Fruit fly (Drosophila melanogaster): Measurements from ENCODE around the gene CG7202.
A peak's percentile ranks its signal among the peaks of the same experiment; 100 is the strongest.

The CG7202 gene

DNA sequence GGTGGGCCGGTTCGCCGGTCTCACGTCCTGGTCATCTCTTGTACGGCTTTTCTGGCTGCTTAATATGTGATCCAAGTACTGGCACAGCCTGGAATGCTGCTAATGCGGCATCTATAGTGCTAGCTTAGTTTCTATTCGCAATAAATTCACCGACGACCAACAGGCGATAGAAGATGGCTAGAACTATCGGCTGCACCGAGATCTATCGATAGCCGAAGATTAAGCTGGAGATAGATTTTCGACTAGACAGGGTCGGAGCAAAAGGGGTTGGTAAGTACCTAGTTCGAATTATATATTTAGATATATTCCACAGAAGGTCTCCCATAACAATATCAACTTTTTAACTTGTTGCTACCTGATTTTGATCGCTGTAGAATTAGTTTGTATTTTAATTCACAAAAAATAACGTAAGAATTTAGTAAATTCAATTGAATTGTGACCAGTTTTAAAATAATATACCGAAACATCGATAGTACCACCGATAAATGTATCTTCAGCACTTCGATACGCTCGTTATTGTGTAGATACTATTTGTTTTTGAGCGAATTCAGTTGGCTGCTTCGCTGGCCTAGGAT lies 14.9 kb upstream of the CG7202 start, which contains the start of the genes Glg1 and M6:
Glg1 (minus strand) TSS at position 185 of the 575 bp plus-strand sequence.
M6 (plus strand) TSS at position 499 of the 575 bp plus-strand sequence.
- TF ChIP-seq CG33017 (tag; optimal IDR thresholded peaks at IDR 0.05) (peak; percentile 53), Hr96 (GFP tag; optimal IDR thresholded peaks at IDR 0.05) (peak; percentile 79), tj (GFP tag; optimal IDR thresholded peaks at IDR 0.05) (peak; percentile 52), kay (GFP tag; ENCODE audit: borderline replicate concordance) (no peak), cnc (optimal IDR thresholded peaks at IDR 0.05) (no peak), Mnt (GFP tag; optimal IDR thresholded peaks at IDR 0.05) (peak; percentile 61), Clk (GFP tag; optimal IDR thresholded peaks at IDR 0.05) (no peak), bab1 (GFP tag; optimal IDR thresholded peaks at IDR 0.05) (peak; percentile 70), CG11617 (GFP tag; optimal IDR thresholded peaks at IDR 0.05) (peak; percentile 65), CG1620 (GFP tag; optimal IDR thresholded peaks at IDR 0.05) (peak; percentile 61), CG14711 (tag; optimal IDR thresholded peaks at IDR 0.05) (peak; percentile 55), Crg-1 (GFP tag; optimal IDR thresholded peaks at IDR 0.05) (peak; percentile 67), CG7101 (tag; optimal IDR thresholded peaks at IDR 0.05) (peak; percentile 70), CG7045 (GFP tag; optimal IDR thresholded peaks at IDR 0.05) (peak; percentile 62), ovo (GFP tag; optimal IDR thresholded peaks at IDR 0.05) (no peak), pad (GFP tag; optimal IDR thresholded peaks at IDR 0.05) (peak; percentile 63), CG12768 (GFP tag; optimal IDR thresholded peaks at IDR 0.05) (peak; percentile 59), CG5204 (GFP tag; optimal IDR thresholded peaks at IDR 0.05) (no peak), cic (GFP tag; optimal IDR thresholded peaks at IDR 0.05) (no peak), toe (GFP tag; optimal IDR thresholded peaks at IDR 0.05) (no peak)

DNA sequence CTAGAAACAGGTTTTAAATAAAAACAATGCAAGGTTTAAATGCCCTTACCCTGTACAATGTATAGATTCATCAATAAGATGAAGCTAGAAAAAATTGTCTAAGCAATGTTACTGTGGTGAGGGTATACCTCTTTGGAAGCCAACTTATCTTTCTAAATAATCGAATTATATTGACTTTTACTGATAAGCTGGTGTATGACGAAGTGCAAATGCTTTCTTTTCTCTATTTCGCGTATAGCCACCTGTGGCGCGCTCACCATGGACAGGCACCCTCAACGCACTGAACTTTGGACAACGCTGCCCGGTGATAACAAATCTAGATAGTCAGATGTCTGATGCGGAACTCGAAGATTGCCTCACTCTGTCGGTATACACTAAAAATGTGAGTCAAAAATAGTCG lies 9.4 kb upstream of the CG7202 start:
- TF ChIP-seq cic (GFP tag; optimal IDR thresholded peaks at IDR 0.05): peak; percentile 55
- TF ChIP-seq kay (GFP tag; ENCODE audit: borderline replicate concordance): no peak
- no peak for TF ChIP-seq CG11617 (GFP tag; optimal IDR thresholded peaks at IDR 0.05)
- peak; percentile 60 for TF ChIP-seq CG33017 (tag; optimal IDR thresholded peaks at IDR 0.05)
- TF ChIP-seq CG7101 (tag; optimal IDR thresholded peaks at IDR 0.05): peak; percentile 15
- no peak for TF ChIP-seq tj (GFP tag; optimal IDR thresholded peaks at IDR 0.05)
- TF ChIP-seq cnc (optimal IDR thresholded peaks at IDR 0.05): no peak
- peak; percentile 22 for TF ChIP-seq Mnt (GFP tag; optimal IDR thresholded peaks at IDR 0.05)
- no peak for TF ChIP-seq CG7045 (GFP tag; optimal IDR thresholded peaks at IDR 0.05)
- no peak for TF ChIP-seq bab1 (GFP tag; optimal IDR thresholded peaks at IDR 0.05)
- TF ChIP-seq Hr96 (GFP tag; optimal IDR thresholded peaks at IDR 0.05): no peak
- TF ChIP-seq CG14711 (tag; optimal IDR thresholded peaks at IDR 0.05): peak; percentile 32
- peak; percentile 82 for TF ChIP-seq CG12768 (GFP tag; optimal IDR thresholded peaks at IDR 0.05)

DNA sequence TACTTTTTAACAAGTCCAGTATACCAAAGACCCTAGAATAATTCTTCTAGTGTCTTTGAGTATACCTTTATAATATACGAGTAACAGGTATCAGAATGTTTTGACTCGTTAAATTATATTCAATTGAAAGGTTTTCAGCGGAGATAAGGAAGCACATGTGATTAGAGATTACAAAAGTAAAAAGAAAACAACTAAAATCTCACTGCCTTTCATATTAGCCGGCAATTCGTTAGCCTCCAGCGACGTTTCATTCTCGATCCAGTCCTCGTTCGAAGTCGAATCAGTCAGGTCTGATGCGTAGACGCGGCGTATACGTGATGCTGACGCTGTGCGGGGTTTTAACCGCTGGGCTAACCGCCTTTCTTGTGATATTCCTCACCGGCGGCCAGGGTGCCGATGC lies 8.6 kb upstream of the CG7202 start, which contains the start of gene Est-Q:
Est-Q (plus strand) TSS at position 250 of the 400 bp plus-strand sequence.
- TF ChIP-seq CG12768 (GFP tag; optimal IDR thresholded peaks at IDR 0.05): peak; percentile 22
- TF ChIP-seq cic (GFP tag; optimal IDR thresholded peaks at IDR 0.05): peak; percentile 96
- TF ChIP-seq Hr96 (GFP tag; optimal IDR thresholded peaks at IDR 0.05): no peak
- TF ChIP-seq Mnt (GFP tag; optimal IDR thresholded peaks at IDR 0.05): peak; percentile 87
- no peak for TF ChIP-seq Crg-1 (GFP tag; optimal IDR thresholded peaks at IDR 0.05)

DNA sequence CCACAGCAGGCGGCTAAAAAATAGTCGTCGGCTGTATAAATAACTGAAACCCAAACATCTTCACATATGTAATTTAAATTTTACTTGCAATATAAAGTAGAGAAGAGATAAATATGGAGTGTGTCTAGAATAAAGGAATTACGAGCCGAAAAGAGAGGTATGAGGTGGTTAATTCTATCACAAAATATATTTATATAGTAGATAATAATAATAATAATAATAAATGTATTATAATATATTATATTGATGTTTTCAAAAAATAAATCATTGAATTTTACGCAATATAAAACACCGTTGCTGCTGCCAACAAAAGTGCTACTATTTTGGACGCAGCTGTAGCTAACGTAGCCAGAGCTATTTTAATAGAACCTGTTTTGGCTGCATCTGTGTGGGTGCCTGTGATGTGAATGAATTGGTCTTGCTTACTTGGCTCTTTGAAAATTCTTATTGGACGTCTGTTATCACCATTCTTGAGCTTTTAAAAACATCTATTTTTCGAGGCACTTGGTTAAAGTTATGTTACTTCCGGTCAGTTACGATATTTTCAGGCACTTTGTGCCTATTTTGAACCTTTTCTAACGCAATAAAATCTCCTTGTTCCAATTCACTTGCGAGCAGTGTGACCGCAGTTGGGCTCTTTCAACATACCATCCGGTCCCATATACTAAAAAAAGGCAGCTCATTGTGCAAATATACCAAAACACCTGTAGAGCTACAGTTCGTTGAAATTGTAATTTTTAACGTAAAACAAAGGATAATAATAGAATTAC lies 4.5 kb upstream of the CG7202 start, which contains the start of gene Hr78:
Hr78 (minus strand) TSS at position 630 of the 770 bp plus-strand sequence.
- TF ChIP-seq CG7101 (tag; optimal IDR thresholded peaks at IDR 0.05) (peak; percentile 61), CG12768 (GFP tag; optimal IDR thresholded peaks at IDR 0.05) (peak; percentile 48), bab1 (GFP tag; optimal IDR thresholded peaks at IDR 0.05) (peak; percentile 38), cnc (optimal IDR thresholded peaks at IDR 0.05) (no peak), tj (GFP tag; optimal IDR thresholded peaks at IDR 0.05) (peak; percentile 59), CG11617 (GFP tag; optimal IDR thresholded peaks at IDR 0.05) (peak; percentile 67), pad (GFP tag; optimal IDR thresholded peaks at IDR 0.05) (no peak), ovo (GFP tag; optimal IDR thresholded peaks at IDR 0.05) (no peak), CG7045 (GFP tag; optimal IDR thresholded peaks at IDR 0.05) (peak; percentile 58), cic (GFP tag; optimal IDR thresholded peaks at IDR 0.05) (peak; percentile 74), CG33017 (tag; optimal IDR thresholded peaks at IDR 0.05) (peak; percentile 68), CG1620 (GFP tag; optimal IDR thresholded peaks at IDR 0.05) (no peak), CG14711 (tag; optimal IDR thresholded peaks at IDR 0.05) (peak; percentile 64), Mnt (GFP tag; optimal IDR thresholded peaks at IDR 0.05) (peak; percentile 20), Clk (GFP tag; optimal IDR thresholded peaks at IDR 0.05) (no peak), Crg-1 (GFP tag; optimal IDR thresholded peaks at IDR 0.05) (no peak), toe (GFP tag; optimal IDR thresholded peaks at IDR 0.05) (no peak)

DNA sequence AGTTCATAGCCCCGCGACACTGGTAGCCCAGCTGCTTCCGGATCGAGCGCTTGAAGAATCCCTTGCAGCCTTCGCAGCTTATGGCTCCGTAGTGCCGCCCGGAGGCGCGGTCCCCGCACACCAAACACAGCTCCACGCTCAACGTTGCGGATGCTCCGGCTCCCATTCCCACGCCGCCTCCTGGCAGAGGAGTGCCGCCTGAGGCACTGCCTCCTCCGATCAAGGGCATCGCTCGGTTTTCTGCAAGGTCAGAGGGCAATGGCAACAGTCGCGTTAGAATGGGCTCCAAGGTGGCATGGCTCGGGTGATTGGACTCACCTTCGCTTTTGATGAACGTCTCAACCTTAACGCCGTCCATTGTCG lies 3.9 kb upstream of the CG7202 start:
- TF ChIP-seq kay (GFP tag; ENCODE audit: borderline replicate concordance): no peak
- TF ChIP-seq tj (GFP tag; optimal IDR thresholded peaks at IDR 0.05): no peak
- no peak for TF ChIP-seq CG7045 (GFP tag; optimal IDR thresholded peaks at IDR 0.05)
- TF ChIP-seq pad (GFP tag; optimal IDR thresholded peaks at IDR 0.05): no peak
- TF ChIP-seq CG11617 (GFP tag; optimal IDR thresholded peaks at IDR 0.05): no peak
- no peak for TF ChIP-seq toe (GFP tag; optimal IDR thresholded peaks at IDR 0.05)
- TF ChIP-seq cic (GFP tag; optimal IDR thresholded peaks at IDR 0.05): no peak
- TF ChIP-seq Hr96 (GFP tag; optimal IDR thresholded peaks at IDR 0.05): no peak
- TF ChIP-seq bab1 (GFP tag; optimal IDR thresholded peaks at IDR 0.05): no peak
- TF ChIP-seq Clk (GFP tag; optimal IDR thresholded peaks at IDR 0.05): no peak
- no peak for TF ChIP-seq cnc (optimal IDR thresholded peaks at IDR 0.05)
- no peak for TF ChIP-seq CG5204 (GFP tag; optimal IDR thresholded peaks at IDR 0.05)
- TF ChIP-seq CG12768 (GFP tag; optimal IDR thresholded peaks at IDR 0.05): no peak
- TF ChIP-seq Crg-1 (GFP tag; optimal IDR thresholded peaks at IDR 0.05): no peak
- no peak for TF ChIP-seq CG1620 (GFP tag; optimal IDR thresholded peaks at IDR 0.05)
- no peak for TF ChIP-seq ovo (GFP tag; optimal IDR thresholded peaks at IDR 0.05)
- no peak for TF ChIP-seq CG14711 (tag; optimal IDR thresholded peaks at IDR 0.05)
- TF ChIP-seq CG33017 (tag; optimal IDR thresholded peaks at IDR 0.05): no peak
- no peak for TF ChIP-seq CG7101 (tag; optimal IDR thresholded peaks at IDR 0.05)
- no peak for TF ChIP-seq Mnt (GFP tag; optimal IDR thresholded peaks at IDR 0.05)

All from whole organism, adult.